Fruit fly (Drosophila melanogaster) whole organism, prepupa: ENCODE results near the gene CG10140.

Experiments used
- Blimp-1 ChIP-seq: fragments of 200-800 bp; sonication (Bioruptor generic); optimal IDR thresholded peaks from 3 replicates; lab custom pipeline; 2017; ENCODE audit warnings: missing biosample characterization, missing genetic modification characterization, mild to moderate bottlenecking, moderate library complexity, missing genetic modification reagents
- CG11294 ChIP-seq: fragments of 200-800 bp; sonication (Bioruptor generic); IDR thresholded peaks from 2 replicates; pipeline ENCODE4 v1.3.6; 2022; ENCODE audit warnings: missing biosample characterization, missing genetic modification characterization
- CG11762 ChIP-seq: fragments of 200-800 bp; sonication (Bioruptor generic); optimal IDR thresholded peaks from 3 replicates; lab custom pipeline; 2016; ENCODE audit warnings: missing biosample characterization, missing genetic modification characterization; ENCODE audit not compliant: insufficient read depth
- CG11902 ChIP-seq: fragments of 200-800 bp; sonication (Bioruptor generic); optimal IDR thresholded peaks from 3 replicates; lab custom pipeline; 2016; ENCODE audit warnings: missing biosample characterization, missing genetic modification characterization
- CG15336 ChIP-seq: fragments of 200-800 bp; sonication (Bioruptor generic); IDR thresholded peaks from 2 replicates; pipeline ENCODE4 v1.3.6; 2022; ENCODE audit warnings: missing biosample characterization, missing genetic modification characterization
- CG1621 ChIP-seq: fragments of 200-800 bp; sonication (Bioruptor generic); optimal IDR thresholded peaks from 3 replicates; lab custom pipeline; 2018; ENCODE audit warnings: missing biosample characterization, mild to moderate bottlenecking, missing genetic modification characterization
- CG3032 ChIP-seq: fragments of 200-800 bp; optimal IDR thresholded peaks from 2 replicates; lab custom pipeline; 2019; ENCODE audit warnings: missing biosample characterization, mild to moderate bottlenecking, missing genetic modification characterization, moderate library complexity
- CG32006 ChIP-seq: fragments of 200-800 bp; sonication (Bioruptor generic); optimal IDR thresholded peaks from 3 replicates; lab custom pipeline; 2017; ENCODE audit warnings: missing biosample characterization, mild to moderate bottlenecking, missing genetic modification characterization
- CG3919 ChIP-seq: fragments of 200-800 bp; sonication (Bioruptor generic); optimal IDR thresholded peaks from 3 replicates; lab custom pipeline; 2016; ENCODE audit warnings: missing biosample characterization, missing genetic modification characterization
- CG6854 ChIP-seq: fragments of 200-800 bp; sonication (Bioruptor generic); optimal IDR thresholded peaks from 2 replicates; lab custom pipeline; 2017; ENCODE audit warnings: missing biosample characterization, mild to moderate bottlenecking, missing genetic modification characterization
- CG8319 ChIP-seq: fragments of 200-800 bp; sonication (Bioruptor generic); optimal IDR thresholded peaks from 3 replicates; lab custom pipeline; 2016; ENCODE audit warnings: missing biosample characterization, missing genetic modification characterization
- CG9139 ChIP-seq: fragments of 200-800 bp; sonication (Bioruptor generic); optimal IDR thresholded peaks from 3 replicates; lab custom pipeline; 2017; ENCODE audit warnings: missing biosample characterization, mild to moderate bottlenecking, missing genetic modification characterization
- Eip75B ChIP-seq: fragments of 200-800 bp; sonication (Bioruptor generic); optimal IDR thresholded peaks from 3 replicates; lab custom pipeline; 2016; ENCODE audit warnings: missing biosample characterization, missing genetic modification characterization
- Eip78C ChIP-seq: fragments of 200-800 bp; sonication (Bioruptor generic); peaks from one replicate; lab custom pipeline; 2016; ENCODE audit warnings: missing biosample characterization, missing genetic modification characterization
- Ets21C ChIP-seq: fragments of 200-800 bp; sonication (Bioruptor generic); optimal IDR thresholded peaks from 3 replicates; lab custom pipeline; 2016; ENCODE audit warnings: missing biosample characterization, missing genetic modification characterization
- Ets96B ChIP-seq: fragments of 200-800 bp; optimal IDR thresholded peaks from 2 replicates; lab custom pipeline; 2019; ENCODE audit warnings: missing biosample characterization, mild to moderate bottlenecking, missing genetic modification characterization, moderate library complexity
- Gug ChIP-seq: fragments of 200-800 bp; sonication (Bioruptor generic); IDR thresholded peaks from 2 replicates; pipeline ENCODE4 v1.3.6; 2022; ENCODE audit warnings: missing biosample characterization, missing genetic modification characterization
- Hr4 ChIP-seq: fragments of 200-800 bp; sonication (Bioruptor generic); optimal IDR thresholded peaks from 3 replicates; lab custom pipeline; 2016; ENCODE audit warnings: missing biosample characterization, missing genetic modification characterization
- Lpt ChIP-seq: fragments of 200-800 bp; sonication (Bioruptor generic); optimal IDR thresholded peaks from 3 replicates; lab custom pipeline; 2016; ENCODE audit warnings: missing biosample characterization, missing genetic modification characterization
- Met ChIP-seq: fragments of 200-800 bp; sonication (Bioruptor generic); optimal IDR thresholded peaks from 3 replicates; lab custom pipeline; 2016; ENCODE audit warnings: missing biosample characterization, missing genetic modification characterization
- OdsH ChIP-seq: fragments of 200-800 bp; sonication (Bioruptor generic); optimal IDR thresholded peaks from 3 replicates; lab custom pipeline; 2016; ENCODE audit warnings: missing biosample characterization, missing genetic modification characterization
- Sox102F ChIP-seq: fragments of 200-800 bp; sonication (Bioruptor generic); optimal IDR thresholded peaks from 2 replicates; lab custom pipeline; 2016; ENCODE audit warnings: missing biosample characterization, mild to moderate bottlenecking, missing genetic modification characterization
- Sox14 ChIP-seq: fragments of 200-800 bp; sonication (Bioruptor generic); optimal IDR thresholded peaks from 3 replicates; lab custom pipeline; 2016; ENCODE audit warnings: missing biosample characterization, missing genetic modification characterization
- Sox15 ChIP-seq: fragments of 200-800 bp; sonication (Bioruptor generic); optimal IDR thresholded peaks from 3 replicates; lab custom pipeline; 2016; ENCODE audit warnings: missing biosample characterization, missing genetic modification characterization
- achi ChIP-seq: fragments of 200-800 bp; sonication (Bioruptor generic); optimal IDR thresholded peaks from 3 replicates; lab custom pipeline; 2016; ENCODE audit warnings: missing biosample characterization, missing genetic modification characterization
- cyc ChIP-seq: fragments of 200-800 bp; sonication (Bioruptor generic); optimal IDR thresholded peaks from 3 replicates; lab custom pipeline; 2016; ENCODE audit warnings: missing biosample characterization, missing genetic modification characterization
- dsx ChIP-seq: fragments of 200-800 bp; optimal IDR thresholded peaks from 3 replicates; lab custom pipeline; 2019; ENCODE audit warnings: missing biosample characterization, mild to moderate bottlenecking, missing genetic modification characterization, moderate library complexity; ENCODE audit not compliant: poor library complexity, severe bottlenecking
- eg ChIP-seq: fragments of 200-800 bp; sonication (Bioruptor generic); IDR thresholded peaks from 3 replicates; pipeline ENCODE4 v1.3.6; 2022; ENCODE audit warnings: missing biosample characterization, missing genetic modification characterization
- esn ChIP-seq: fragments of 200-800 bp; sonication (Bioruptor generic); optimal IDR thresholded peaks from 2 replicates; lab custom pipeline; 2016; ENCODE audit warnings: missing biosample characterization, mild to moderate bottlenecking, missing genetic modification characterization, moderate library complexity
- fd59A ChIP-seq: fragments of 200-800 bp; sonication (Bioruptor generic); optimal IDR thresholded peaks from 2 replicates; lab custom pipeline; 2017; ENCODE audit warnings: missing biosample characterization, mild to moderate bottlenecking, missing genetic modification characterization, missing genetic modification reagents
- fkh ChIP-seq: fragments of 200-800 bp; sonication (Bioruptor generic); optimal IDR thresholded peaks from 3 replicates; lab custom pipeline; 2017; ENCODE audit warnings: missing biosample characterization, mild to moderate bottlenecking, missing genetic modification characterization, moderate library complexity
- lz ChIP-seq: fragments of 200-800 bp; sonication (Bioruptor generic); optimal IDR thresholded peaks from 3 replicates; lab custom pipeline; 2016; ENCODE audit warnings: missing biosample characterization, missing genetic modification characterization
- net ChIP-seq: fragments of 200-800 bp; sonication (Bioruptor generic); optimal IDR thresholded peaks from 3 replicates; lab custom pipeline; 2016; ENCODE audit warnings: missing biosample characterization, missing genetic modification characterization
- pdm3 ChIP-seq: fragments of 200-800 bp; sonication (Bioruptor generic); optimal IDR thresholded peaks from 3 replicates; lab custom pipeline; 2016; ENCODE audit warnings: missing biosample characterization, missing genetic modification characterization
- spab ChIP-seq: fragments of 200-800 bp; sonication (Bioruptor generic); optimal IDR thresholded peaks from 2 replicates; lab custom pipeline; 2017; ENCODE audit warnings: missing biosample characterization, mild to moderate bottlenecking, missing genetic modification characterization, missing genetic modification reagents
- ss ChIP-seq, 2 experiments: fragments of 200-800 bp; sonication (Bioruptor generic); optimal IDR thresholded peaks; 2 replicates in 1 of 2; 3 replicates in 1 of 2; lab custom pipeline; 2017 to 2018; ENCODE audit warnings: mild to moderate bottlenecking in 2 of 2, missing biosample characterization in 2 of 2, missing genetic modification characterization in 2 of 2, moderate library complexity in 1 of 2
- svp ChIP-seq: fragments of 200-800 bp; sonication (Bioruptor generic); peaks from one replicate; lab custom pipeline; 2016; ENCODE audit warnings: missing biosample characterization, missing genetic modification characterization
- topi ChIP-seq: fragments of 200-800 bp; sonication (Bioruptor generic); optimal IDR thresholded peaks from 3 replicates; lab custom pipeline; 2016; ENCODE audit warnings: missing biosample characterization, missing genetic modification characterization

The CG10140 gene

DNA sequence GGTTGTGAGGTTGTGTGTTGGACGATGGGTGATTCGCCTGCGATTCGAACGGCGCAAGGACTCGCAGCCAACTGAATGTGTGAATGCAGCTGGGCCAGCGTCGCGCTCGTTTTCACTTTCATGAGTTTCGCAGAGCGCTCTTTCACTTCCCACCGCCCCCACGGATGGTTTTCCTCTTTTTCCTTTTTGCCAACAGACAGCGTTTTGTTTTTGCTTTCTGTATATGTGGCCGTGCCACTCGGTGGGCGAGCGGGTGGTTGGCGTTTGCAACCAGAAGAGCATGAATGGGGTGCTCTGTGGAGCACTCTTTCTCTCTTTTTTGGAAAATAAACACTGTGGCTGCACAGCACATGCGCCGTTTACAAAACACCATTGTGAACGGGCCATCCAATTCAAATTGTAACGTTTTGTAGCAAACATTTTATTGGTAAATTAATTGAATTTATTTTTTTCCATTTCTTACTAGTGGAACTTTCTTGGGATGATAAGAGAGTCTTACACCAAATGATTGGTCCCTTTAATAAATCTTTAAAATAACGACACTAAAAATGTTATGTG, 5.0 kb downstream of the CG10140 start, which contains the start of gene CG10713 (continued):
- peak; percentile 60 for TF ChIP-seq CG9139 (GFP tag; lab: Kevin White, UChicago)
- peak; percentile 44 for TF ChIP-seq CG1621
- peak; percentile 12 for TF ChIP-seq CG6854 (GFP tag; lab: Kevin White, UChicago)
- TF ChIP-seq Sox102F: peak; percentile 2
- peak; percentile 35 for TF ChIP-seq Eip78C (GFP tag; lab: Kevin White, UChicago)
- peak; percentile 45 to 68 for TF ChIP-seq ss (GFP tag; optimal IDR thresholded peaks at IDR 0.05; lab: Kevin White, UChicago)
- TF ChIP-seq lz (GFP tag; lab: Kevin White, UChicago): no peak
- TF ChIP-seq CG11762 (GFP tag; lab: Kevin White, UChicago): no peak
- TF ChIP-seq, all 60 proteins: peak for 26

DNA sequence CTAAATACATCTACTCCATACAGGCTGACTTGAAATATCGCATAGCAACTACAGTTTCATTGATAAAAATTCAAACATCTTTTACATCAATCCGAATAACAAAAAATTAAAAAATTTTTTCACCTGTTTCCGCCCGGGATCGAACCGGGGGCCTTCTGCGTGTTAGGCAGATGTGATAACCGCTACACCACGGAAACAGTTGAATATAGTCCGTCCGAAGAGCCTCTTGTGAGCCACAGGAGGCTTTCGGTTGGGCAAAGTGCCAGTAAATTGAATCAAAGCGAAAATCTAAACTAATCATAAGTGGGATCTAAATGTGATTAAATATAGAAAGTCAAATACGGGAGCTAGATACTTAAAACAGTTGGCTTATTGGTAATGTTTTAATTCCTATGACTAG, 6.7 kb downstream of the CG10140 start:
- TF ChIP-seq Lpt (GFP tag; lab: Kevin White, UChicago): no peak
- TF ChIP-seq Ets96B (tag; lab: Kevin White, UChicago): no peak
- no peak for TF ChIP-seq net (GFP tag; lab: Kevin White, UChicago)
- no peak for TF ChIP-seq spab (GFP tag; lab: Kevin White, UChicago)
- no peak for TF ChIP-seq CG15336 (GFP tag; lab: Robert Waterston, UW)
- TF ChIP-seq esn (GFP tag; lab: Kevin White, UChicago): no peak
- TF ChIP-seq achi (GFP tag; lab: Kevin White, UChicago): no peak
- no peak for TF ChIP-seq CG11294
- TF ChIP-seq Blimp-1 (GFP tag; lab: Kevin White, UChicago): no peak

DNA sequence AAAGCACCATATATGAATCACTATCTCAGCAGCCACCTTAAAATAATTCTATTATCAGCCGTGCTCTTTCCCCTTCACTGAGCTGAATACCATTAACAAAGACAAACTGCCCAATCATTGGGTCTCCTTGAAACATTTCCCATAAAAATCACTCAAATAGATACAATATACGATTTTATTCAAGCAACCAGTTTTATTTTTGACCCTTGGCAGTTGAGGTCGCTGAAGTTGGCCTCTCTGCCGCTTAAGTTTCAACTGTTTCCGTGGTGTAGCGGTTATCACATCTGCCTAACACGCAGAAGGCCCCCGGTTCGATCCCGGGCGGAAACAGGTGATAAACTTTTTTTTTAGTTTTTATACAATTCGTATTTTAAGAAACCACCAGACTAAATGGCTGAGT, 7.5 kb downstream of the CG10140 start:
- peak; percentile 68 for TF ChIP-seq svp (GFP tag; lab: Kevin White, UChicago)
- no peak for TF ChIP-seq Lpt (GFP tag; lab: Kevin White, UChicago)
- TF ChIP-seq, all 60 proteins: peak for 1

DNA sequence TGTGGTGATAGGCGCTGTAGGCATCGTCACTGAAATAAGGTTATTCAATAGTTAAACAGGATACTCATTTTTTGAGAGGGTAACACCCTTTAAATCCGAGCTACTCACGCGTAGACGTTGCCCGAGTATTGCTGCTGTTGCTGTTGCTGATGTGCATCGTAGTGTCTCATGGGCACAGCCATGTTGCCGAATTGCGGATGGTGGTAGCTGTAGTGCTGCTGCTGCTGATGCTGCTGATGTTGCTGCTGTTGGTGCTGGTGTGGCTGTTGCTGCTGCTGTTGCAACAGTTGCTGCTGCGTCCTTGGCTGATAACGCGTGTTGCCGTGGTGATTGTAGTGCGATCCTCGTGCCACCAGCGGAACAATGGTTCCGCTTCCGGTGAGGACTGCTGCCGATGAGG, 10.1 kb downstream of the CG10140 start:
- TF ChIP-seq cyc (GFP tag; lab: Kevin White, UChicago): no peak
- TF ChIP-seq Gug: no peak
- TF ChIP-seq ss (GFP tag; optimal IDR thresholded peaks at IDR 0.05; lab: Kevin White, UChicago): no peak
- TF ChIP-seq CG15336 (GFP tag; lab: Robert Waterston, UW): no peak
- no peak for TF ChIP-seq CG3032 (tag; lab: Kevin White, UChicago)
- TF ChIP-seq lz (GFP tag; lab: Kevin White, UChicago): no peak
- no peak for TF ChIP-seq eg (GFP tag; lab: Robert Waterston, UW)
- no peak for TF ChIP-seq fkh (GFP tag; lab: Kevin White, UChicago)
- TF ChIP-seq Met (GFP tag; lab: Kevin White, UChicago): no peak
- no peak for TF ChIP-seq CG11902 (GFP tag; lab: Kevin White, UChicago)
- TF ChIP-seq dsx: no peak
- no peak for TF ChIP-seq CG8319 (GFP tag; lab: Kevin White, UChicago)
- no peak for TF ChIP-seq Blimp-1 (GFP tag; lab: Kevin White, UChicago)
- TF ChIP-seq Sox102F: no peak
- no peak for TF ChIP-seq CG3919
- TF ChIP-seq CG6854 (GFP tag; lab: Kevin White, UChicago): no peak
- no peak for TF ChIP-seq Sox15 (GFP tag; lab: Kevin White, UChicago)
- no peak for TF ChIP-seq Hr4 (GFP tag; lab: Kevin White, UChicago)
- TF ChIP-seq CG9139 (GFP tag; lab: Kevin White, UChicago): no peak

DNA sequence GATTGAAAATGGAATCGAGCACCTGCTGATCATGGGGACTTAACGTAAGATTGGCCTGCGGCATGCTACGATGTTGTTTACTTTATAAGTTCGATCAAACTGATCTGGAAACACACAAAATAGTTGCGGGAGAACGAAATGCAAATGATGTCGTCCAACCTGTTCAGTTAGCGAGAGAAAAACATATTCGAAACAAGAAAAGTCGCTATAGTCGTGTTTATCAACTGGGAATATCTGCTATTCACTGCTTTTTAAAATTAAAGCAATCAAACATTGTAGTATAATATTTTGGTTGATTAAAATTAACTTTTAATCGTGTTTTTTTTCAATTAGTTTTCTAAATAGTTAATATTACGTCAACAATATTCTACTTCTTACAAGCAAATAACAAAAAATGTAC, 13.7 kb downstream of the CG10140 start, which contains the start of gene CG14105:
CG14105 (minus strand) TSS at position 101 of the 400 bp plus-strand sequence.
- TF ChIP-seq Sox14 (no peak), OdsH (GFP tag; lab: Kevin White, UChicago) (no peak), CG32006 (GFP tag; lab: Kevin White, UChicago) (no peak), fd59A (GFP tag; lab: Kevin White, UChicago) (no peak), lz (GFP tag; lab: Kevin White, UChicago) (no peak), topi (GFP tag; lab: Kevin White, UChicago) (no peak), Ets96B (tag; lab: Kevin White, UChicago) (no peak), Ets21C (GFP tag; lab: Kevin White, UChicago) (no peak), Eip75B (GFP tag; lab: Kevin White, UChicago) (no peak), Sox102F (no peak), ss (GFP tag; optimal IDR thresholded peaks at IDR 0.05; lab: Kevin White, UChicago) (no peak), Blimp-1 (GFP tag; lab: Kevin White, UChicago) (no peak), pdm3 (GFP tag; lab: Kevin White, UChicago) (no peak), fkh (GFP tag; lab: Kevin White, UChicago) (no peak)
